Worm (Caenorhabditis elegans): ENCODE measurements around the gene gmeb-3.

DNA sequence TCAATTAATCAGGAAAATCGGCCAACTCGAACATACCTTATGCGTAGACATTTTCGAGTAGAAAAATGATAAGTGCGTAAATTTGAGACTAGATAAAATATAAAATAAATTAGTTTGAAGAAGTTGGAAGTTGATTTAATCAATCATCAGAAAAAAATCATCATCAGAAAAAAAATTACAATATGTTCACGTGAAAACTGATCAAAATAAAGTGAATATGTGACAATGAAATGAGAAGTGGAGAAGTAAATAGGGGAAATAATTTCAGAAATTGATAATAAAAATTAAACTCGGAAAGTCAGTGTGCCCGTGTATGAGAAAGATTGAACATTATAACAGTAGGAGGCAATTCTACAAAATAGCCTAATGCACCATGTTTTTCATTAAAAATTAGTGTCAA, 38.8 kb upstream of the gmeb-3 start, which contains the start of gene F34D10.9:
- TF ChIP-seq lin-13 (tag; optimal IDR thresholded peaks at IDR 0.05) = no peak
- TF ChIP-seq lsy-2 (tag; optimal IDR thresholded peaks at IDR 0.05) = no peak
- no peak for TF ChIP-seq nhr-76 (tag; optimal IDR thresholded peaks at IDR 0.05)
- TF ChIP-seq elt-3 (tag; optimal IDR thresholded peaks at IDR 0.05) = no peak
- no peak for TF ChIP-seq snpc-4 (tag; optimal IDR thresholded peaks at IDR 0.05)
- TF ChIP-seq ztf-11 (tag; optimal IDR thresholded peaks at IDR 0.05) = no peak
- TF ChIP-seq sptf-1 (tag; optimal IDR thresholded peaks at IDR 0.05) = no peak
- TF ChIP-seq mep-1 (tag; optimal IDR thresholded peaks at IDR 0.05) = no peak
- TF ChIP-seq nhr-12 (tag; optimal IDR thresholded peaks at IDR 0.05) = no peak
- TF ChIP-seq pha-4 (tag; optimal IDR thresholded peaks at IDR 0.05) = no peak
- TF ChIP-seq unc-62 (GFP tag; optimal IDR thresholded peaks at IDR 0.05) = no peak
- TF ChIP-seq elt-1 (tag; optimal IDR thresholded peaks at IDR 0.05; ENCODE audit: borderline replicate concordance, insufficient read depth) = no peak
- TF ChIP-seq nhr-237 (tag; optimal IDR thresholded peaks at IDR 0.05) = no peak

Measured in whole organism, mixed stage, embryonic.